Worm (Caenorhabditis elegans) whole organism, mixed stage, embryonic: ENCODE results near the gene gcy-11.

Experiments used
- blmp-1 ChIP-seq: fragments of 150-350 bp; optimal IDR thresholded peaks from 2 replicates; lab custom pipeline; 2014; ENCODE audit warnings: missing biosample characterization, missing genetic modification characterization
- nhr-12 ChIP-seq: fragments of 150-350 bp; optimal IDR thresholded peaks from 2 replicates; lab custom pipeline; 2014; ENCODE audit warnings: missing biosample characterization, missing genetic modification characterization
- nhr-237 ChIP-seq: fragments of 150-350 bp; optimal IDR thresholded peaks from 2 replicates; lab custom pipeline; 2014; ENCODE audit warnings: missing biosample characterization, missing genetic modification characterization
- sptf-1 ChIP-seq: sonication (generic microtip); optimal IDR thresholded peaks from 2 replicates; lab custom pipeline; 2017; ENCODE audit warnings: mild to moderate bottlenecking, missing genetic modification characterization, moderate library complexity, missing compliant biosample characterization

DNA sequence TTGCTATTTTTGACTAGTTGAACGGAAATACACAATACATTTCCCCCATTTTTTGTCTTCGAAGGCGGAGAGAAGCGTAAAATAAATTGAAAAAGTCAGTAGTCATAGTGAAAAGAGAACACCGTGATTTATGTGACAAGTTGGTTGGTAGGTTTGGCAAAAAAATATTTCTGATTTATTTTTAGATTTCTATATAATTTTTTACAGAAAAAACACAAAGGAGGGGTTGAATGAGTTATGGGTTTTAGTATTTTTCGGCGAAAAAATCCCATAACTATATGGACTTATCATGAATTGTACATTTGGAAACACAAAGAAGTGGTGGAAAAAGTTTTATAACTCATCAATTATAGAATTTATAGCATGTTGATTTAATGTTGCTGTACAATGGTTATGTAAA is 9.9 kb downstream of the gcy-11 start, which contains the start of gene C30G4.2:
- TF ChIP-seq sptf-1 (tag; lab: Kevin White, UChicago), result no peak
- TF ChIP-seq blmp-1 (tag; lab: Kevin White, UChicago), result no peak
- TF ChIP-seq nhr-237, result no peak
- TF ChIP-seq nhr-12, result no peak
